Worm (Caenorhabditis elegans): ENCODE results near the gene C25H3.17.

DNA sequence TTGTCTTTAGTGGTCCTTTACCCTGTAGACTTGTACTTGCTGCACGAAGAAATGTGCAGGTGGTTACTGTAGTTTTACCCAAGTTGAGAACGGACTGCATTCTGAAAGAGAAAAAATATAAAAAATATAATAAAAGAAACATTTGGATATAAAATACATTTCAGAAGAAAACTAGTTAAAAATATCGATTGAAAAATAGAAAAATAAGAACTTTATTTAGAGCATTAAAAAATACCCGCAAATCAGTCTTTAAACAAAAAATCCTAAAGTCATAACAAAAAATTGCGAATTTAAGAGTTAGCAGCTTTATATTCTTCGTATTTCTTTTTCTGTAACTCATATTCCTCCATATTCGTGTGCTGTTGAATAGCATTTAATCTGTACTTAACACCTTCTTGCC lies 650 bp downstream of the C25H3.17 start, which contains the start of gene C25H3.7:
- TF ChIP-seq lin-15B (tag; optimal IDR thresholded peaks at IDR 0.05), result no peak
- TF ChIP-seq F49E8.2 (tag; optimal IDR thresholded peaks at IDR 0.05; ENCODE audit: borderline replicate concordance), result no peak
- peak; percentile 50 for TF ChIP-seq aha-1 (tag)
- TF ChIP-seq vab-7 (GFP tag; IDR thresholded peaks at IDR 0.05), result no peak
- no peak for TF ChIP-seq lsy-2 (tag; optimal IDR thresholded peaks at IDR 0.05)
- TF ChIP-seq nhr-237 (tag; optimal IDR thresholded peaks at IDR 0.05), result no peak
- no peak for TF ChIP-seq hlh-30 (tag; optimal IDR thresholded peaks at IDR 0.05; ENCODE audit: insufficient read depth)
- no peak for TF ChIP-seq snpc-4 (tag; optimal IDR thresholded peaks at IDR 0.05)
- no peak for TF ChIP-seq nhr-41 (GFP tag; IDR thresholded peaks at IDR 0.05)

Measured in whole organism, L4 larva.